Worm (Caenorhabditis elegans) whole organism, L4 larva: ENCODE data around the gene catp-4.

Experiments
- egl-43 ChIP-seq: fragments of 200-800 bp; sonication (Bioruptor generic); IDR thresholded peaks from 2 replicates; pipeline ENCODE4 v1.3.6; 2022; ENCODE audit warnings: missing genetic modification reagents, missing genetic modification characterization, missing compliant biosample characterization
- gei-8 ChIP-seq: fragments of 200-800 bp; sonication (Bioruptor generic); optimal IDR thresholded peaks from 2 replicates; lab custom pipeline; 2018; ENCODE audit warnings: mild to moderate bottlenecking, missing genetic modification characterization, missing compliant biosample characterization
- mep-1 ChIP-seq: fragments of 150-350 bp; sonication (generic microtip); optimal IDR thresholded peaks from 3 replicates; lab custom pipeline; 2014; ENCODE audit warnings: missing biosample characterization, missing genetic modification characterization
- nhr-6 ChIP-seq: fragments of 150-350 bp; optimal IDR thresholded peaks from 2 replicates; lab custom pipeline; 2014; ENCODE audit warnings: missing biosample characterization, missing genetic modification characterization

- no peak for TF ChIP-seq egl-43
- no peak for TF ChIP-seq nhr-6 (tag; lab: Kevin White, UChicago)
- TF ChIP-seq gei-8 (GFP tag; lab: Kevin White, UChicago): no peak
- no peak for TF ChIP-seq mep-1 (tag; lab: Kevin White, UChicago)
Observed at ce11 chrII:14627330-14627729, 33.9 kb downstream of the catp-4 start, which contains the start of gene tag-297.
